Worm (Caenorhabditis elegans): Measurements from ENCODE around the gene srh-32.
"Not testable (repeated sequence)": the region's sequence is repeated elsewhere in the genome, so short reads cannot be mapped to it uniquely, and the experiment has no call there.

ce11 chrV:17687398-17687797 lies 13.6 kb upstream of the srh-32 start:
- TF ChIP-seq cebp-2 (GFP tag; IDR thresholded peaks at IDR 0.05); ama-1 (optimal IDR thresholded peaks at IDR 0.05); ama-1 (GFP tag; optimal IDR thresholded peaks at IDR 0.05); ets-4 (GFP tag; optimal IDR thresholded peaks at IDR 0.05); pha-4 (tag; optimal IDR thresholded peaks at IDR 0.05); rcor-1 (GFP tag; IDR thresholded peaks at IDR 0.05): not testable (repeated sequence)
- peak; percentile 88 for TF ChIP-seq lin-26 (GFP tag; IDR thresholded peaks at IDR 0.05)
